Worm (Caenorhabditis elegans) whole organism, young adult: ENCODE data around the gene Y77E11A.23.

Experiments used
- ceh-100 ChIP-seq: fragments of 200-800 bp; sonication (Bioruptor generic); IDR thresholded peaks from 2 replicates; pipeline ENCODE4 v1.3.6; 2022; ENCODE audit warnings: missing genetic modification reagents, missing genetic modification characterization, missing compliant biosample characterization
- ceh-40 ChIP-seq: fragments of 200-800 bp; sonication (Bioruptor generic); IDR thresholded peaks from 2 replicates; pipeline ENCODE4 v1.3.6; 2022; ENCODE audit warnings: missing genetic modification characterization, missing compliant biosample characterization
- ets-4 ChIP-seq: fragments of 200-800 bp; sonication (Bioruptor generic); optimal IDR thresholded peaks from 2 replicates; lab custom pipeline; 2018; ENCODE audit warnings: mild to moderate bottlenecking, missing genetic modification characterization, missing compliant biosample characterization
- him-1 ChIP-seq: sonication (generic microtip); optimal IDR thresholded peaks from 2 replicates; lab custom pipeline; 2016; ENCODE audit warnings: missing genotype, missing genetic modification reagents, missing genetic modification characterization, missing compliant biosample characterization
- mcd-1 ChIP-seq: fragments of 200-800 bp; sonication (Bioruptor generic); IDR thresholded peaks from 2 replicates; pipeline ENCODE4 v1.3.6; 2022; ENCODE audit warnings: missing genetic modification reagents, missing genetic modification characterization, missing compliant biosample characterization
- pbrm-1 ChIP-seq: fragments of 200-800 bp; sonication (Bioruptor generic); IDR thresholded peaks from 2 replicates; pipeline ENCODE4 v1.3.6; 2022; ENCODE audit warnings: missing genetic modification reagents, missing genetic modification characterization, missing compliant biosample characterization
- pha-4 ChIP-seq: fragments of 150-350 bp; sonication (generic microtip); optimal IDR thresholded peaks from 2 replicates; lab custom pipeline; 2014; ENCODE audit warnings: missing biosample characterization, missing genetic modification reagents, missing genetic modification characterization
- rec-8 ChIP-seq, 2 experiments: sonication (generic microtip); optimal IDR thresholded peaks; 2 replicates each; lab custom pipeline; 2016; ENCODE audit warnings: mild to moderate bottlenecking in 2 of 2, missing genetic modification characterization in 2 of 2, missing genetic modification reagents in 2 of 2, missing genotype in 2 of 2, missing biosample characterization in 1 of 2, missing compliant biosample characterization in 1 of 2, moderate library complexity in 1 of 2
- snpc-4 ChIP-seq, 5 experiments: fragments of 150-350 bp in 1 of 5; sonication (generic microtip) in 4 of 5; optimal IDR thresholded peaks; 2 replicates each; lab custom pipeline; 2014 to 2018; ENCODE audit warnings: missing genetic modification characterization in 5 of 5, missing biosample characterization in 3 of 5, antibody characterized with exemption in 2 of 5, mild to moderate bottlenecking in 2 of 5, missing compliant biosample characterization in 2 of 5, missing genotype in 2 of 5, moderate library complexity in 2 of 5, missing genetic modification reagents in 1 of 5

ce11 chrIV:1458192-1458591 is 28.0 kb upstream of the Y77E11A.23 start:
- TF ChIP-seq pbrm-1 (GFP tag; lab: Robert Waterston, UW) (no peak), ceh-40 (no peak), snpc-4 (GFP tag; optimal IDR thresholded peaks at IDR 0.05; lab: Kevin White, UChicago) (no peak), snpc-4 (tag; optimal IDR thresholded peaks at IDR 0.05; lab: Kevin White, UChicago) (no peak), pha-4 (no peak), ets-4 (GFP tag; lab: Kevin White, UChicago) (no peak), him-1 (tag; lab: Kevin White, UChicago) (no peak), ceh-100 (GFP tag; lab: Robert Waterston, UW) (no peak), mcd-1 (GFP tag; lab: Robert Waterston, UW) (no peak), rec-8 (tag; optimal IDR thresholded peaks at IDR 0.05; lab: Kevin White, UChicago) (no peak)
